Worm (Caenorhabditis elegans): ENCODE data around the gene srg-2.

DNA sequence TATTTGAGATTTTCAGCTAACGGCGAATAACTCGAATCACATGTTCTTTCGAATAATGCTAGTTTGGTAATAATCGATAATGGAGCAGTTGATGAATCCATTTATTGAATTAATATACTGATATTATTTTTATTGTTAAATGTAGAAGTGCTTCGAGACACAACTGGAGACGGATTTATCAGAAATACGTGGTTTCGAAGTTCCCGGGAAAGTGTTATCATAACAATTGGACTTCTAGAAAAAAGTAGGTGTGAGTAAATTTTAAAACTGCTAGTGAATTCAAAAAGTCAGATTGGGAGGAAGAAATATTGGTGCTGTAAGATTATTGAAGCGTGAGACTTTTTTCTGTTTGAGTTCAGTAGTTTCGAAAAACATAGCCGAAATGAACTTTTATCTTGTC, at the start of gene srg-2:
- TF ChIP-seq pha-4 (tag; optimal IDR thresholded peaks at IDR 0.05) (no peak), fkh-10 (GFP tag; optimal IDR thresholded peaks at IDR 0.05) (no peak), pat-9 (tag; optimal IDR thresholded peaks at IDR 0.05) (no peak), F13H6.1 (tag; optimal IDR thresholded peaks at IDR 0.05) (no peak), elt-2 (tag; optimal IDR thresholded peaks at IDR 0.05) (no peak), tbx-7 (tag; optimal IDR thresholded peaks at IDR 0.05) (no peak), sox-4 (tag; optimal IDR thresholded peaks at IDR 0.05) (no peak), nhr-11 (tag; optimal IDR thresholded peaks at IDR 0.05) (no peak), dve-1 (tag; optimal IDR thresholded peaks at IDR 0.05) (no peak), pros-1 (tag; optimal IDR thresholded peaks at IDR 0.05) (no peak), ceh-19 (GFP tag; optimal IDR thresholded peaks at IDR 0.05) (no peak), tbx-2 (tag; optimal IDR thresholded peaks at IDR 0.05) (no peak)
